Fruit fly (Drosophila melanogaster): ENCODE measurements around the gene nau.
A peak's percentile ranks its signal among the peaks of the same experiment; 100 is the strongest.

The nau gene

dm6 chr3R:23673084-23673483, 45.1 kb downstream of the nau start:
- TF ChIP-seq Lpt (GFP tag; optimal IDR thresholded peaks at IDR 0.05) (no peak), pdm3 (GFP tag; optimal IDR thresholded peaks at IDR 0.05) (peak; percentile 14), Sox15 (GFP tag; optimal IDR thresholded peaks at IDR 0.05) (peak; percentile 7), Hr4 (GFP tag; optimal IDR thresholded peaks at IDR 0.05) (peak; percentile 3), OdsH (GFP tag; optimal IDR thresholded peaks at IDR 0.05) (peak; percentile 10), Eip78C (GFP tag) (peak; percentile 73), fkh (GFP tag; optimal IDR thresholded peaks at IDR 0.05) (no peak), CG7368 (GFP tag; optimal IDR thresholded peaks at IDR 0.05) (peak; percentile 9), CG32006 (GFP tag; optimal IDR thresholded peaks at IDR 0.05) (peak; percentile 8)

dm6 chr3R:23669401-23670216, 48.5 kb downstream of the nau start, which contains the start of gene CG31145:
Gene CG31145, minus strand, starts transcription at chr3R:23669659.
- TF ChIP-seq spab (GFP tag; optimal IDR thresholded peaks at IDR 0.05) (peak; percentile 99), Smox (GFP tag; optimal IDR thresholded peaks at IDR 0.05) (peak; percentile 100), CG10669 (GFP tag; optimal IDR thresholded peaks at IDR 0.05) (peak; percentile 100), CG16779 (tag; optimal IDR thresholded peaks at IDR 0.05) (peak; percentile 99), net (GFP tag; optimal IDR thresholded peaks at IDR 0.05) (peak; percentile 100), CG3032 (tag; optimal IDR thresholded peaks at IDR 0.05) (peak; percentile 99), fd85E (GFP tag; optimal IDR thresholded peaks at IDR 0.05) (peak; percentile 98), Hr4 (GFP tag; optimal IDR thresholded peaks at IDR 0.05) (peak; percentile 100), CG32006 (GFP tag; optimal IDR thresholded peaks at IDR 0.05) (peak; percentile 100), Ets21C (GFP tag; optimal IDR thresholded peaks at IDR 0.05) (peak; percentile 99), pdm3 (GFP tag; optimal IDR thresholded peaks at IDR 0.05) (peak; percentile 100), topi (GFP tag; optimal IDR thresholded peaks at IDR 0.05) (peak; percentile 100), CG6792 (GFP tag; optimal IDR thresholded peaks at IDR 0.05) (peak; percentile 100), vri (GFP tag; optimal IDR thresholded peaks at IDR 0.05) (peak; percentile 98), Sox14 (GFP tag; optimal IDR thresholded peaks at IDR 0.05) (peak; percentile 100), dac (GFP tag; optimal IDR thresholded peaks at IDR 0.05) (peak; percentile 100), salr (GFP tag; optimal IDR thresholded peaks at IDR 0.05) (peak; percentile 98 to 100), ss (GFP tag; optimal IDR thresholded peaks at IDR 0.05) (peak; percentile 97 to 99), CG31627 (GFP tag; optimal IDR thresholded peaks at IDR 0.05) (peak; percentile 100), CG6276 (GFP tag; optimal IDR thresholded peaks at IDR 0.05) (peak; percentile 100), Ets96B (tag; optimal IDR thresholded peaks at IDR 0.05) (peak; percentile 99), svp (GFP tag) (peak; percentile 100), Gug (GFP tag; IDR thresholded peaks at IDR 0.05) (peak; percentile 99), CG9139 (GFP tag; optimal IDR thresholded peaks at IDR 0.05) (peak; percentile 99), Met (GFP tag; optimal IDR thresholded peaks at IDR 0.05) (peak; percentile 100), CG1621 (tag; optimal IDR thresholded peaks at IDR 0.05) (peak; percentile 99), CG3919 (GFP tag; optimal IDR thresholded peaks at IDR 0.05) (peak; percentile 100), achi (GFP tag; optimal IDR thresholded peaks at IDR 0.05) (peak; percentile 99), CG11294 (GFP tag; IDR thresholded peaks at IDR 0.05) (peak; percentile 99), Hr38 (GFP tag; optimal IDR thresholded peaks at IDR 0.05) (peak; percentile 94), esn (GFP tag; optimal IDR thresholded peaks at IDR 0.05) (peak; percentile 100), Eip93F (GFP tag; optimal IDR thresholded peaks at IDR 0.05) (peak; percentile 98), cyc (GFP tag; optimal IDR thresholded peaks at IDR 0.05) (peak; percentile 99), eg (GFP tag; IDR thresholded peaks at IDR 0.05) (peak; percentile 99), CG8119 (GFP tag; IDR thresholded peaks at IDR 0.05) (peak; percentile 100), CG7368 (GFP tag; optimal IDR thresholded peaks at IDR 0.05) (peak; percentile 99), lz (GFP tag; optimal IDR thresholded peaks at IDR 0.05) (peak; percentile 100), dsx (GFP tag; optimal IDR thresholded peaks at IDR 0.05; ENCODE audit: poor library complexity, severe bottlenecking) (peak; percentile 98), Sox102F (GFP tag; optimal IDR thresholded peaks at IDR 0.05) (peak; percentile 100), CG4318 (GFP tag; optimal IDR thresholded peaks at IDR 0.05) (peak; percentile 100), acj6 (GFP tag; optimal IDR thresholded peaks at IDR 0.05) (peak; percentile 100), Blimp-1 (GFP tag; optimal IDR thresholded peaks at IDR 0.05) (peak; percentile 98), CG6163 (GFP tag; IDR thresholded peaks at IDR 0.05) (peak; percentile 99)
